Fruit fly (Drosophila melanogaster) whole organism, embryonic: ENCODE data around the gene Use1.

Experiments used
- Adf1 ChIP-seq: fragments of 200-800 bp; sonication (Bioruptor generic); IDR thresholded peaks from 2 replicates; pipeline ENCODE4 v1.3.6; 2022; ENCODE audit warnings: missing biosample characterization, missing genetic modification characterization
- B-H1 ChIP-seq: fragments of 200-800 bp; sonication (Bioruptor generic); IDR thresholded peaks from 3 replicates; pipeline ENCODE4 v1.3.6; 2022; ENCODE audit warnings: missing biosample characterization, missing genetic modification characterization
- CG11085 ChIP-seq: fragments of 200-800 bp; sonication (Bioruptor generic); IDR thresholded peaks from 2 replicates; pipeline ENCODE4 v1.3.6; 2022; ENCODE audit warnings: missing biosample characterization, missing genetic modification characterization
- CG11398 ChIP-seq: fragments of 200-800 bp; sonication (Bioruptor generic); optimal IDR thresholded peaks from 2 replicates; lab custom pipeline; 2016; ENCODE audit warnings: missing biosample characterization, missing genetic modification characterization
- CG11456 ChIP-seq: fragments of 200-800 bp; sonication (Bioruptor generic); IDR thresholded peaks from 3 replicates; pipeline ENCODE4 v1.3.6; 2022; ENCODE audit warnings: missing biosample characterization, missing genetic modification characterization
- CG11695 ChIP-seq: fragments of 200-800 bp; sonication (Bioruptor generic); IDR thresholded peaks from 3 replicates; pipeline ENCODE4 v1.3.6; 2022; ENCODE audit warnings: missing biosample characterization, missing genetic modification characterization
- CG12391 ChIP-seq: fragments of 200-800 bp; sonication (Bioruptor generic); optimal IDR thresholded peaks from 3 replicates; lab custom pipeline; 2018; ENCODE audit warnings: missing biosample characterization, mild to moderate bottlenecking, missing genetic modification characterization, moderate library complexity
- CG12659 ChIP-seq: fragments of 200-800 bp; sonication (Bioruptor generic); optimal IDR thresholded peaks from 3 replicates; lab custom pipeline; 2017; ENCODE audit warnings: mild to moderate bottlenecking, missing biosample characterization, missing genetic modification reagents, missing genetic modification characterization
- CG14014 ChIP-seq: fragments of 200-800 bp; sonication (Bioruptor generic); IDR thresholded peaks from 2 replicates; pipeline ENCODE4 v1.3.6; 2022; ENCODE audit warnings: missing biosample characterization, missing genetic modification characterization
- CG14441 ChIP-seq: fragments of 200-800 bp; sonication (Bioruptor generic); IDR thresholded peaks from 2 replicates; pipeline ENCODE4 v1.3.6; 2022; ENCODE audit warnings: missing biosample characterization, missing genetic modification characterization
- CG14860 ChIP-seq: fragments of 200-800 bp; sonication (Bioruptor generic); IDR thresholded peaks from 3 replicates; pipeline ENCODE4 v1.3.6; 2022; ENCODE audit warnings: missing biosample characterization, missing genetic modification characterization; ENCODE audit not compliant: partially characterized antibody
- CG15479 ChIP-seq: fragments of 200-800 bp; sonication (Bioruptor generic); optimal IDR thresholded peaks from 3 replicates; lab custom pipeline; 2019; ENCODE audit warnings: missing biosample characterization, mild to moderate bottlenecking, missing genetic modification characterization, moderate library complexity
- CG1602 ChIP-seq: fragments of 200-800 bp; sonication (Bioruptor generic); optimal IDR thresholded peaks from 3 replicates; lab custom pipeline; 2016; ENCODE audit warnings: missing biosample characterization, missing genetic modification characterization
- CG1603 ChIP-seq: fragments of 200-800 bp; sonication (Bioruptor generic); optimal IDR thresholded peaks from 2 replicates; lab custom pipeline; 2019; ENCODE audit warnings: missing biosample characterization, mild to moderate bottlenecking, missing genetic modification characterization, moderate library complexity
- CG33213 ChIP-seq: fragments of 200-800 bp; sonication (Bioruptor generic); optimal IDR thresholded peaks from 3 replicates; lab custom pipeline; 2016; ENCODE audit warnings: missing biosample characterization, missing genetic modification characterization
- CG3726 ChIP-seq: fragments of 200-800 bp; sonication (Bioruptor generic); IDR thresholded peaks from 3 replicates; pipeline ENCODE4, ENCODE4 v1.3.6; 2022; ENCODE audit warnings: missing biosample characterization, missing genetic modification characterization
- CG3995 ChIP-seq: fragments of 200-800 bp; sonication (Bioruptor generic); optimal IDR thresholded peaks from 3 replicates; lab custom pipeline; 2016; ENCODE audit warnings: missing biosample characterization, missing genetic modification characterization
- CG6254 ChIP-seq: fragments of 200-800 bp; sonication (Bioruptor generic); optimal IDR thresholded peaks from 3 replicates; lab custom pipeline; 2017; ENCODE audit warnings: mild to moderate bottlenecking, missing biosample characterization, missing genetic modification reagents, missing genetic modification characterization
- CG6272 ChIP-seq: fragments of 200-800 bp; sonication (Bioruptor generic); IDR thresholded peaks from 2 replicates; pipeline ENCODE4 v1.3.6; 2022; ENCODE audit warnings: missing biosample characterization, missing genetic modification characterization
- CG6689 ChIP-seq: fragments of 200-800 bp; sonication (Bioruptor generic); IDR thresholded peaks from 2 replicates; pipeline ENCODE4 v1.3.6; 2022; ENCODE audit warnings: missing biosample characterization, missing genetic modification characterization
- CG7839 ChIP-seq: fragments of 200-800 bp; sonication (Bioruptor generic); optimal IDR thresholded peaks from 3 replicates; lab custom pipeline; 2018; ENCODE audit warnings: missing biosample characterization, mild to moderate bottlenecking, missing genetic modification characterization, moderate library complexity
- CkIIα-i1 ChIP-seq: fragments of 200-800 bp; sonication (Bioruptor generic); IDR thresholded peaks from 2 replicates; pipeline ENCODE4 v1.3.6; 2022; ENCODE audit warnings: missing biosample characterization, missing genetic modification characterization
- Dad ChIP-seq: fragments of 200-800 bp; sonication (Bioruptor generic); optimal IDR thresholded peaks from 3 replicates; lab custom pipeline; 2016; ENCODE audit warnings: missing biosample characterization, missing genetic modification characterization
- Dip2 ChIP-seq: fragments of 200-800 bp; sonication (Bioruptor generic); IDR thresholded peaks from 2 replicates; pipeline ENCODE4 v1.3.6; 2022; ENCODE audit warnings: missing biosample characterization, missing genetic modification characterization
- Doc2 ChIP-seq: fragments of 200-800 bp; sonication (Bioruptor generic); IDR thresholded peaks from 2 replicates; pipeline ENCODE4 v1.3.6; 2022; ENCODE audit warnings: missing biosample characterization, missing genetic modification characterization
- Doc3 ChIP-seq: fragments of 200-800 bp; sonication (Bioruptor generic); IDR thresholded peaks from 3 replicates; pipeline ENCODE4 v1.3.6; 2022; ENCODE audit warnings: missing biosample characterization, missing genetic modification characterization; ENCODE audit not compliant: partially characterized antibody
- E2f1 ChIP-seq: fragments of 200-800 bp; sonication (Bioruptor generic); IDR thresholded peaks from 2 replicates; pipeline ENCODE4 v1.3.6; 2022; ENCODE audit warnings: missing biosample characterization, missing genetic modification characterization
- GATAe ChIP-seq: fragments of 200-800 bp; sonication (Bioruptor generic); conservative IDR thresholded peaks from 2 replicates; pipeline ENCODE4 v1.3.6; 2022; ENCODE audit warnings: missing biosample characterization, missing genetic modification characterization
- Hmr ChIP-seq: fragments of 200-800 bp; sonication (Bioruptor generic); optimal IDR thresholded peaks from 3 replicates; lab custom pipeline; 2017; ENCODE audit warnings: mild to moderate bottlenecking, missing biosample characterization, missing genetic modification reagents, missing genetic modification characterization
- Meics ChIP-seq: fragments of 200-800 bp; sonication (Bioruptor generic); optimal IDR thresholded peaks from 2 replicates; lab custom pipeline; 2017; ENCODE audit warnings: missing biosample characterization, mild to moderate bottlenecking, missing genetic modification characterization
- NFAT ChIP-seq: fragments of 200-800 bp; sonication (Bioruptor generic); IDR thresholded peaks from 2 replicates; pipeline ENCODE4 v1.3.6; 2022; ENCODE audit warnings: missing biosample characterization, missing genetic modification characterization
- Sin3A ChIP-seq: fragments of >200 bp; optimal IDR thresholded peaks from 2 replicates; lab custom pipeline; 2018
- az2 ChIP-seq: fragments of 200-800 bp; sonication (Bioruptor generic); optimal IDR thresholded peaks from 3 replicates; lab custom pipeline; 2016; ENCODE audit warnings: missing biosample characterization, missing genetic modification characterization
- bab2 ChIP-seq: fragments of 200-800 bp; sonication (Bioruptor generic); optimal IDR thresholded peaks from 2 replicates; lab custom pipeline; 2016; ENCODE audit warnings: missing biosample characterization, missing genetic modification characterization
- chinmo ChIP-seq: fragments of 200-800 bp; sonication (Bioruptor generic); IDR thresholded peaks from 4 replicates; pipeline ENCODE4 v1.3.6; 2022; ENCODE audit warnings: missing biosample characterization, missing genetic modification characterization; ENCODE audit not compliant: partially characterized antibody
- grn ChIP-seq: fragments of 200-800 bp; sonication (Bioruptor generic); optimal IDR thresholded peaks from 3 replicates; lab custom pipeline; 2017; ENCODE audit warnings: missing biosample characterization, missing genetic modification characterization
- hb ChIP-seq: fragments of 200-800 bp; sonication (Bioruptor generic); IDR thresholded peaks from 3 replicates; pipeline ENCODE4 v1.3.6; 2022; ENCODE audit warnings: missing biosample characterization, missing genetic modification characterization; ENCODE audit not compliant: partially characterized antibody
- hbn ChIP-seq: fragments of 200-800 bp; sonication (Bioruptor generic); IDR thresholded peaks from 2 replicates; pipeline ENCODE4 v1.3.6; 2022; ENCODE audit warnings: missing biosample characterization, missing genetic modification characterization; ENCODE audit not compliant: partially characterized antibody
- her ChIP-seq: fragments of 200-800 bp; sonication (Bioruptor generic); optimal IDR thresholded peaks from 2 replicates; lab custom pipeline; 2016; ENCODE audit warnings: missing biosample characterization, missing genetic modification characterization
- ind ChIP-seq: fragments of 200-800 bp; sonication (Bioruptor generic); optimal IDR thresholded peaks from 3 replicates; lab custom pipeline; 2016; ENCODE audit warnings: missing biosample characterization, missing genetic modification characterization
- nerfin-1 ChIP-seq: fragments of 200-800 bp; sonication (Bioruptor generic); optimal IDR thresholded peaks from 3 replicates; lab custom pipeline; 2019; ENCODE audit warnings: missing biosample characterization, mild to moderate bottlenecking, missing genetic modification characterization, moderate library complexity
- odd ChIP-seq: fragments of 200-800 bp; sonication (Bioruptor generic); optimal IDR thresholded peaks from 2 replicates; lab custom pipeline; 2017; ENCODE audit warnings: missing biosample characterization, mild to moderate bottlenecking, missing genetic modification characterization
- org-1 ChIP-seq: fragments of 200-800 bp; sonication (Bioruptor generic); optimal IDR thresholded peaks from 2 replicates; lab custom pipeline; 2017; ENCODE audit warnings: missing biosample characterization, missing genetic modification characterization
- row ChIP-seq: fragments of 200-800 bp; sonication (Bioruptor generic); IDR thresholded peaks from 3 replicates; pipeline ENCODE4 v1.3.6; 2022; ENCODE audit warnings: missing biosample characterization, missing genetic modification characterization
- sob ChIP-seq: fragments of 200-800 bp; sonication (Bioruptor generic); IDR thresholded peaks from 2 replicates; pipeline ENCODE4 v1.3.6; 2022; ENCODE audit warnings: missing biosample characterization, missing genetic modification characterization
- ssp ChIP-seq: fragments of 200-800 bp; sonication (Bioruptor generic); IDR thresholded peaks from 2 replicates; pipeline ENCODE4 v1.3.6; 2022; ENCODE audit warnings: missing biosample characterization, missing genetic modification characterization
- stc ChIP-seq: fragments of 200-800 bp; sonication (Bioruptor generic); IDR thresholded peaks from 2 replicates; pipeline ENCODE4 v1.3.6; 2022; ENCODE audit warnings: missing biosample characterization, missing genetic modification characterization
- tap ChIP-seq: fragments of 200-800 bp; optimal IDR thresholded peaks from 3 replicates; lab custom pipeline; 2019; ENCODE audit warnings: missing biosample characterization, mild to moderate bottlenecking, missing genetic modification characterization, moderate library complexity
- twi ChIP-seq: fragments of 200-800 bp; optimal IDR thresholded peaks from 2 replicates; lab custom pipeline; 2019; ENCODE audit warnings: missing biosample characterization, mild to moderate bottlenecking, missing genetic modification characterization, moderate library complexity
- zfh2 ChIP-seq: fragments of 200-800 bp; sonication (Bioruptor generic); optimal IDR thresholded peaks from 2 replicates; lab custom pipeline; 2016; ENCODE audit warnings: missing biosample characterization, missing genetic modification characterization

Gene Use1

DNA sequence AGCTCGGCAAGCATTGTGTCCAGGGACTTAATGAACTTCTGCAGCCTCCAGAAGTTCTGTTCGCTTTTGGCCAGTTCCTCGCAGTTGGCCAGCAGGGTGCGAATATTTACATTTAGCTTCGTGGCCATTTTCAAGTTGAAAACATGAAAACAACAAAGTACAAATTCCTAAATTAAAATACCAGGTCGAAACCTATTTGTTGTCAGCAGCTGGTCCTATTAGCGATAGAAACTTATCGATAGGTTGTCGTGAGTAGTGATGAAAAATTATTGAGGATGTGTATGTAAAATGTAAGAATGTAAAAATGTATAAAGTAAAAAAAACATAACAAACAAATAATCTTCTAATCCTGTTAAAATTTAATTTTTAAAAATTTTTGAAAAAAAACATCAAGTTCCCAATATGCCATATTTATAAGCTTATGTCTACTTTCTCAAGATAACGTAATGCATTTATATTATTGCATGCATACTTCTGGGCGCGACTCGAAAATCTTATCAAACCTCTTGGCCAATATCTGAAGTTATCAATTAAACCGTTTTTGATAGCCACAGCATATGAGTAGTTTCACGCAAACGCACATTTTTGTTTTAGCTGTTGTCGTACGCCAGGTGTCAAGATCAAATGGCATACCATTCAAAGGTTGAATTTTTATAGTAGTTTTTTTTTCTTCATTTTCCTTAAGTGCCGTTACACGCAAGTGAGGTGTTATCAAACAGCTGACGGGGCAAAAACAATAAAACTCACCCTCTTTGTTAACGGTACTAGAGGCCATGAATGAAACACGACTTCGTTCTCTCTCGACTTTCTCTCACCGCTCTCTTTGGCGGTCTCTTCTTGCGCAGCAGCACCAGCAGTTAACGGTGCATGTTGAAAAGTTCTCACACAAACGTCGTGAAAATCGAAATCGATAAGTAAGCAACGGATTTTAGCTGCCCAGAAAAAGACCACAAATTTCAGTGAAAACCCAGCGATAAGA, at the start of gene Use1, which contains the start of gene nwk (continued):
- TF ChIP-seq CkIIα-i1 (no peak), tap (tag; lab: Kevin White, UChicago) (no peak), CG11085 (no peak), Dad (GFP tag; lab: Kevin White, UChicago) (no peak), CG12659 (GFP tag; lab: Kevin White, UChicago) (peak; percentile 68), odd (GFP tag; lab: Kevin White, UChicago) (no peak), az2 (no peak), Doc3 (peak; percentile 67), chinmo (GFP tag; lab: Robert Waterston, UW) (0 out of 4 replicates have a peak, but pooled peaks have one; percentile 59), CG15479 (no peak), ssp (GFP tag; lab: Robert Waterston, UW) (no peak), CG1603 (tag; lab: Kevin White, UChicago) (peak; percentile 38), Sin3A (peak; percentile 27), CG6254 (GFP tag; lab: Kevin White, UChicago) (no peak), CG6689 (no peak), Meics (GFP tag; lab: Kevin White, UChicago) (no peak), bab2 (GFP tag; lab: Kevin White, UChicago) (no peak), Adf1 (GFP tag; lab: Robert Waterston, UW) (no peak), CG12391 (tag; lab: Kevin White, UChicago) (peak; percentile 64), B-H1 (GFP tag; lab: Robert Waterston, UW) (no peak), ind (GFP tag; lab: Kevin White, UChicago) (no peak), GATAe (GFP tag; lab: Robert Waterston, UW) (peak; percentile 50; the same call in 1 of the 2 replicates), hb (GFP tag; lab: Robert Waterston, UW) (no peak), twi (tag; lab: Kevin White, UChicago) (no peak), NFAT (0 out of 2 replicates have a peak, but pooled peaks have one; percentile 5), CG14014 (GFP tag; lab: Robert Waterston, UW) (no peak), CG33213 (no peak), stc (no peak), grn (GFP tag; lab: Kevin White, UChicago) (peak; percentile 72), CG11456 (no peak), CG14441 (GFP tag; lab: Robert Waterston, UW) (no peak), Hmr (GFP tag; lab: Kevin White, UChicago) (no peak), CG11398 (no peak), Doc2 (GFP tag; lab: Robert Waterston, UW) (no peak), CG11695 (GFP tag; lab: Robert Waterston, UW) (no peak), E2f1 (GFP tag; lab: Robert Waterston, UW) (no peak), CG1602 (GFP tag; lab: Kevin White, UChicago) (no peak), CG7839 (tag; lab: Kevin White, UChicago) (no peak), zfh2 (GFP tag; lab: Kevin White, UChicago) (no peak), org-1 (GFP tag; lab: Kevin White, UChicago) (no peak), CG6272 (GFP tag; lab: Robert Waterston, UW) (no peak), CG14860 (GFP tag; lab: Robert Waterston, UW) (peak; percentile 71), nerfin-1 (tag; lab: Kevin White, UChicago) (peak; percentile 84), row (GFP tag; lab: Robert Waterston, UW) (peak; percentile 43), hbn (peak; percentile 49; the same call in 1 of the 2 replicates), CG3995 (GFP tag; lab: Kevin White, UChicago) (no peak), CG3726 (no peak), sob (GFP tag; lab: Robert Waterston, UW) (peak; percentile 47; the same call in 1 of the 2 replicates), Dip2 (no peak), her (GFP tag; lab: Kevin White, UChicago) (no peak)
